Worm (Caenorhabditis elegans): Measurements from ENCODE around the gene Y43F8B.22.

The Y43F8B.22 gene

DNA sequence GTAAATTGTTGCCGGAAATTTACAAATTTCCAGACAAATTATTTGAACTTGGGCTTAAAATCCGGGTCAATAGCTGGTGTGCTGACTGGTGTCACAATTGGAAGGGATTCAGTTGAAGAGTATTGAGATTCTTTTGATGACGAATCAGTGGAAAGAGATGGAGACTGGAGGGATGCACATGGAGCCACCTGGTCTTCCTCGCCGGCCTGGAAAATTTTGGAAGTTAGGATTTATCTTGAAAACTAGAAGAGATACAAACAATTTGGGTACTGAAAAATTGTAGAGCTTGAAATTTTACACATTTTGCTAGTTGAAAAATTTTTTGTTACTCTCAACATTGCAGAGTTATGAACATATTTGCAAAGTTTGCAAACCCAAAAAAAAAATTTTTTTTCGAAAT lies 37.5 kb downstream of the Y43F8B.22 start (continued):
- peak; percentile 5 for TF ChIP-seq repo-1 (tag; optimal IDR thresholded peaks at IDR 0.05)
- TF ChIP-seq hlh-26 (GFP tag; conservative IDR thresholded peaks at IDR 0.05), result no peak
- TF ChIP-seq rpc-1 (optimal IDR thresholded peaks at IDR 0.05), result no peak
- no peak for TF ChIP-seq rpc-1 (tag; optimal IDR thresholded peaks at IDR 0.05)
- no peak for TF ChIP-seq F52B5.7 (tag; optimal IDR thresholded peaks at IDR 0.05)
- peak in 1 of 2 experiments; percentile 19 for TF ChIP-seq let-607 (tag; optimal IDR thresholded peaks at IDR 0.05)
- no peak for TF ChIP-seq F55B11.4 (tag; optimal IDR thresholded peaks at IDR 0.05; ENCODE audit: borderline replicate concordance, insufficient read depth)
- TF ChIP-seq ztf-26 (tag; optimal IDR thresholded peaks at IDR 0.05), result peak; percentile 45
- 0 out of 2 replicates have a peak, but pooled peaks have one; percentile 32 for TF ChIP-seq attf-6 (GFP tag; IDR thresholded peaks at IDR 0.05)
- TF ChIP-seq aptf-3 (GFP tag; IDR thresholded peaks at IDR 0.05), result 0 out of 2 replicates have a peak, but pooled peaks have one; percentile 46
- TF ChIP-seq madf-3 (GFP tag; IDR thresholded peaks at IDR 0.05), result 0 out of 2 replicates have a peak, but pooled peaks have one; percentile 62
- no peak for TF ChIP-seq snpc-3.4 (tag; optimal IDR thresholded peaks at IDR 0.05)
- no peak for TF ChIP-seq ceh-58 (GFP tag; IDR thresholded peaks at IDR 0.05)
- no peak for TF ChIP-seq ztf-22 (GFP tag; optimal IDR thresholded peaks at IDR 0.05)
- TF ChIP-seq chd-7 (tag; optimal IDR thresholded peaks at IDR 0.05), result peak; percentile 65
- no peak for TF ChIP-seq sptf-2 (GFP tag; optimal IDR thresholded peaks at IDR 0.05)
- TF ChIP-seq snpc-1.1 (tag; optimal IDR thresholded peaks at IDR 0.05; ENCODE audit: insufficient read depth), result no peak
- peak; percentile 77 for TF ChIP-seq ama-1 (optimal IDR thresholded peaks at IDR 0.05)
- no peak for TF ChIP-seq ama-1 (GFP tag; optimal IDR thresholded peaks at IDR 0.05)
- no peak for TF ChIP-seq xnd-1 (tag; optimal IDR thresholded peaks at IDR 0.05)

DNA sequence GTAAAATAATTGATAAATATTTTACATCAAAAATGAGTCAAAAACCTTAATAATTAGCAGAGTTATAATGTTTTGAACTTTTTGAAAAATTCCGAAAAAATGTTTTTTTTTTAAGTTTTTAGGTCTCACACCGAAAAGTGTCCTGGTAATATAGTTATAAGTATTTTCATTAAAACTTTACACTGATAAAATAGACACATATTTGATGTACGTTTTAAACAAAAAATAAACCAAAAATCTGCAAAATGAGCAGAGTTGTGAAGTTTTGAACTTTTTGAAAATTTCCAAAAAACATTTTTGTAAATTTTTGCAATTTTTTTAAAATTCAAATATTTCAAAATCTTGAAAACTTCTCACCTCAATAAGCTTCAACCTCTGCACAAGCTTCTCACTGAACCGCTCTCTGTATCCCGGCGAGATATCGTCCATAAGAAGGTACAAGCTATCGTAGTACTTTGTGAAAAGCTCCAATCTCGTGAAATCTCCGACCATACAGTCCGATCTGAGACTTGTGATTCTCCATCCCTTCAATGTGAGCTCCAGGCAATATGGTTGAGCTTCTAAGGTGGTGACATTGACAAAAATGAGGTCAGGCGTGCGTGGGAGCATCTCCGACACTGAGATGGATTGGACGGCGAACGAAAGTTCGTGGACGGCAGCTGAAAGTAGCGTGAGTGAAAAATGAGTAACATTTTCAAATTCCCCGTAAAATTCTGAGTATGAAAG lies 38.1 kb downstream of the Y43F8B.22 start:
- TF ChIP-seq ama-1 (optimal IDR thresholded peaks at IDR 0.05), result peak; percentile 73
- TF ChIP-seq ama-1 (GFP tag; optimal IDR thresholded peaks at IDR 0.05), result no peak
- TF ChIP-seq lin-35 (GFP tag; optimal IDR thresholded peaks at IDR 0.05), result peak in 1 of 3 experiments; percentile 5
- no peak for TF ChIP-seq bed-2 (GFP tag; IDR thresholded peaks at IDR 0.05)
- TF ChIP-seq Y53G8AR.9 (GFP tag; conservative IDR thresholded peaks at IDR 0.05), result 0 out of 2 replicates have a peak, but pooled peaks have one; percentile 12

DNA sequence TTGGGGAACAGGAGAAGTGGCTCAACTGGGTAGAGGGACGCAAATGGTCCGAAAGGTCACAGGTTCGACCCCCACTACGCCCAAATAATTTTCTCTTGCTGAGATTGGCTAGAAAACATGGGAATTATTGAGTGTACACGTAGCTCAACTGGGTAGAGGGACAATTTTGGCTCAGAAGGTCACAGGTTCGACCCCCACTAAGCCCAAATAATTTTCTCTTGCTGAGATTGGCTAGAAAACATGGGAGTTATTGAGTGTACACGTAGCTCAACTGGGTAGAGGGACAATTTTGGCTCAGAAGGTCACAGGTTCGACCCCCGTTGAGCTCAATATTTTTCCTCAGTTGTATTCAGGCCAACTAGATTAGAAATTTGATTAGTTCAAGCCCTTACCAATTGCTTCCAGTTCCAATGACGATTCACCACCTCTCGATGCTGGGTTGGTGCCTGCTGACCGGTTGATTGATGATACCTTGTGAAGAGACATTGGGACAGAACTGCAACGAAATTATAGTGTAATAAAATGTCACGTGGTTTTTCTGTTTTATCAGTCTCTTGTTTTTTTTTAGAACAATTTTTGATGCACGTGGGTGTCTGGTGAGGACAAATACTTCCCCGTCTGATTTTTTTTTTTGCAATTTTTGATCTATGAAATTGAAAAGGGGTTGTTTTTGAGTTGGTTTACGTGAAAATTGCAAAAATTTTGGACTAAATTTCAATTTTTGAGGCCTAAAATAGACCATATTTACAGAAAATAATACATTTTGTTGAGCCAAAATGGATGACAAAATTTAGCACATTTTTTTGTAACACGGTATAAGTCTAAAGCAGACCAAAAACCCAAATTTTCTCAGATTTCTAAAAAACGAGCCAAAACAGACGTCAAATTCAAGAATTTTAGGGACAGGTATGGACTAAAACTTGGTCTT lies 39.0 kb downstream of the Y43F8B.22 start:
- TF ChIP-seq rpc-1 (optimal IDR thresholded peaks at IDR 0.05) (peak; percentile 37), rpc-1 (tag; optimal IDR thresholded peaks at IDR 0.05) (peak; percentile 67), attf-5 (GFP tag; optimal IDR thresholded peaks at IDR 0.05) (peak; percentile 0), madf-6 (GFP tag; IDR thresholded peaks at IDR 0.05) (peak; percentile 23), ztf-26 (tag; optimal IDR thresholded peaks at IDR 0.05) (peak; percentile 32), ekl-4 (GFP tag; IDR thresholded peaks at IDR 0.05) (no peak), snpc-1.3 (tag; optimal IDR thresholded peaks at IDR 0.05; ENCODE audit: insufficient read depth) (no peak), attf-6 (GFP tag; IDR thresholded peaks at IDR 0.05) (no peak), nfyb-1 (GFP tag; IDR thresholded peaks at IDR 0.05) (0 out of 2 replicates have a peak, but pooled peaks have one; percentile 53), rec-8 (tag; optimal IDR thresholded peaks at IDR 0.05) (no peak), F57C9.4 (tag; optimal IDR thresholded peaks at IDR 0.05) (no peak), mes-4 (tag; optimal IDR thresholded peaks at IDR 0.05) (peak; percentile 53), lin-40 (tag; optimal IDR thresholded peaks at IDR 0.05) (no peak), mcd-1 (GFP tag; IDR thresholded peaks at IDR 0.05) (peak; percentile 31; the same call in 1 of the 2 replicates), gei-17 (GFP tag; optimal IDR thresholded peaks at IDR 0.05) (peak; percentile 24), rcor-1 (GFP tag; IDR thresholded peaks at IDR 0.05) (peak; percentile 47; the same call in 1 of the 2 replicates), B0336.3 (GFP tag; IDR thresholded peaks at IDR 0.05) (0 out of 2 replicates have a peak, but pooled peaks have one; percentile 18), ztf-18 (tag; optimal IDR thresholded peaks at IDR 0.05) (peak; percentile 47), lin-26 (GFP tag; IDR thresholded peaks at IDR 0.05) (peak; percentile 63; the same call in 1 of the 2 replicates), tbp1 (GFP tag; optimal IDR thresholded peaks at IDR 0.05) (peak; percentile 74), atf-7 (tag; optimal IDR thresholded peaks at IDR 0.05) (no peak), hmg-1.2 (GFP tag; IDR thresholded peaks at IDR 0.05) (peak; percentile 34; the same call in 1 of the 2 replicates), chd-7 (tag; optimal IDR thresholded peaks at IDR 0.05) (no peak), ceh-58 (GFP tag; IDR thresholded peaks at IDR 0.05) (no peak)

All from whole organism, young adult.